Fruit fly (Drosophila melanogaster) whole organism, embryonic: ENCODE results near the gene Pp1alpha-96A.

Experiments
- Adf1 ChIP-seq: fragments of 200-800 bp; sonication (Bioruptor generic); IDR thresholded peaks from 2 replicates; pipeline ENCODE4 v1.3.6; 2022; ENCODE audit warnings: missing biosample characterization, missing genetic modification characterization
- B-H2 ChIP-seq: fragments of 200-800 bp; sonication (Bioruptor generic); optimal IDR thresholded peaks from 2 replicates; lab custom pipeline; 2018; ENCODE audit warnings: missing biosample characterization, mild to moderate bottlenecking, missing genetic modification characterization
- CG11456 ChIP-seq: fragments of 200-800 bp; sonication (Bioruptor generic); IDR thresholded peaks from 3 replicates; pipeline ENCODE4 v1.3.6; 2022; ENCODE audit warnings: missing biosample characterization, missing genetic modification characterization
- CG12071 ChIP-seq: fragments of 200-800 bp; sonication (Bioruptor generic); optimal IDR thresholded peaks from 3 replicates; lab custom pipeline; 2018; ENCODE audit warnings: missing biosample characterization, mild to moderate bottlenecking, missing genetic modification characterization
- CG12299 ChIP-seq: fragments of 200-800 bp; sonication (Bioruptor generic); optimal IDR thresholded peaks from 2 replicates; lab custom pipeline; 2018; ENCODE audit warnings: missing biosample characterization, mild to moderate bottlenecking, missing genetic modification characterization
- CG14667 ChIP-seq: fragments of 200-800 bp; sonication (Bioruptor generic); IDR thresholded peaks from 2 replicates; pipeline ENCODE4 v1.3.6; 2022; ENCODE audit warnings: missing biosample characterization, missing genetic modification characterization
- CG14965 ChIP-seq: fragments of 200-800 bp; sonication (Bioruptor generic); optimal IDR thresholded peaks from 2 replicates; lab custom pipeline; 2016; ENCODE audit warnings: missing biosample characterization, missing genetic modification characterization, borderline replicate concordance
- CG1602 ChIP-seq: fragments of 200-800 bp; sonication (Bioruptor generic); optimal IDR thresholded peaks from 3 replicates; lab custom pipeline; 2016; ENCODE audit warnings: missing biosample characterization, missing genetic modification characterization
- CG17802 ChIP-seq: fragments of 200-800 bp; sonication (Bioruptor generic); optimal IDR thresholded peaks from 2 replicates; lab custom pipeline; 2018; ENCODE audit warnings: missing biosample characterization, mild to moderate bottlenecking, missing genetic modification characterization, moderate library complexity
- CG18599 ChIP-seq: fragments of 200-800 bp; sonication (Bioruptor generic); optimal IDR thresholded peaks from 3 replicates; lab custom pipeline; 2017; ENCODE audit warnings: missing biosample characterization, missing genetic modification characterization, mild to moderate bottlenecking, moderate library complexity, missing genetic modification reagents
- CG2875 ChIP-seq: fragments of 200-800 bp; sonication (Bioruptor generic); optimal IDR thresholded peaks from 2 replicates; lab custom pipeline; 2017; ENCODE audit warnings: missing biosample characterization, mild to moderate bottlenecking, missing genetic modification characterization, missing genetic modification reagents
- CG30403 ChIP-seq: fragments of 200-800 bp; sonication (Bioruptor generic); optimal IDR thresholded peaks from 3 replicates; lab custom pipeline; 2016; ENCODE audit warnings: missing biosample characterization, missing genetic modification characterization
- CG5953 ChIP-seq: fragments of 200-800 bp; sonication (Bioruptor generic); IDR thresholded peaks from 2 replicates; pipeline ENCODE4 v1.3.6; 2022; ENCODE audit warnings: missing biosample characterization, missing genetic modification characterization
- CG6813 ChIP-seq: fragments of 200-800 bp; sonication (Bioruptor generic); optimal IDR thresholded peaks from 2 replicates; lab custom pipeline; 2017; ENCODE audit warnings: missing biosample characterization, missing genetic modification characterization, mild to moderate bottlenecking, moderate library complexity, missing genetic modification reagents
- CG6854 ChIP-seq: fragments of 200-800 bp; sonication (Bioruptor generic); optimal IDR thresholded peaks from 3 replicates; lab custom pipeline; 2017; ENCODE audit warnings: missing biosample characterization, mild to moderate bottlenecking, missing genetic modification characterization
- CG7786 ChIP-seq: fragments of 200-800 bp; sonication (Bioruptor generic); optimal IDR thresholded peaks from 2 replicates; lab custom pipeline; 2016; ENCODE audit warnings: missing biosample characterization, missing genetic modification characterization
- CG8089 ChIP-seq: fragments of 200-800 bp; sonication (Bioruptor generic); optimal IDR thresholded peaks from 3 replicates; lab custom pipeline; 2016; ENCODE audit warnings: missing biosample characterization, missing genetic modification characterization
- CG8388 ChIP-seq: fragments of 200-800 bp; sonication (Bioruptor generic); optimal IDR thresholded peaks from 2 replicates; lab custom pipeline; 2019; ENCODE audit warnings: missing biosample characterization, mild to moderate bottlenecking, missing genetic modification characterization, moderate library complexity
- CG8924 ChIP-seq: fragments of 200-800 bp; optimal IDR thresholded peaks from 3 replicates; lab custom pipeline; 2019; ENCODE audit warnings: missing biosample characterization, mild to moderate bottlenecking, missing genetic modification characterization, moderate library complexity
- CG9609 ChIP-seq: fragments of 200-800 bp; sonication (Bioruptor generic); optimal IDR thresholded peaks from 3 replicates; lab custom pipeline; 2016; ENCODE audit warnings: missing biosample characterization, missing genetic modification characterization
- CTCF ChIP-seq: fragments of 200-800 bp; sonication (Bioruptor generic); optimal IDR thresholded peaks from 2 replicates; lab custom pipeline; 2017; ENCODE audit warnings: missing biosample characterization, mild to moderate bottlenecking, missing genetic modification characterization, moderate library complexity
- Dip3 ChIP-seq: fragments of 200-800 bp; sonication (Bioruptor generic); optimal IDR thresholded peaks from 3 replicates; lab custom pipeline; 2016; ENCODE audit warnings: missing biosample characterization, missing genetic modification characterization
- Doc3 ChIP-seq: fragments of 200-800 bp; sonication (Bioruptor generic); IDR thresholded peaks from 3 replicates; pipeline ENCODE4 v1.3.6; 2022; ENCODE audit warnings: missing biosample characterization, missing genetic modification characterization; ENCODE audit not compliant: partially characterized antibody
- Fer1 ChIP-seq: fragments of 200-800 bp; sonication (Bioruptor generic); optimal IDR thresholded peaks from 2 replicates; lab custom pipeline; 2017; ENCODE audit warnings: missing biosample characterization, mild to moderate bottlenecking, missing genetic modification characterization
- H2.0 ChIP-seq: fragments of 200-800 bp; sonication (Bioruptor generic); IDR thresholded peaks from 2 replicates; pipeline ENCODE4 v1.3.6; 2022; ENCODE audit warnings: missing biosample characterization, missing genetic modification characterization
- HLH3B ChIP-seq: fragments of 200-800 bp; sonication (Bioruptor generic); IDR thresholded peaks from 2 replicates; pipeline ENCODE4 v1.3.6; 2022; ENCODE audit warnings: missing biosample characterization, missing genetic modification characterization
- HmgZ ChIP-seq: fragments of 200-800 bp; sonication (Bioruptor generic); optimal IDR thresholded peaks from 2 replicates; lab custom pipeline; 2018; ENCODE audit warnings: missing biosample characterization, mild to moderate bottlenecking, missing genetic modification characterization
- Hmr ChIP-seq: fragments of 200-800 bp; sonication (Bioruptor generic); optimal IDR thresholded peaks from 3 replicates; lab custom pipeline; 2017; ENCODE audit warnings: mild to moderate bottlenecking, missing biosample characterization, missing genetic modification reagents, missing genetic modification characterization
- Hr78 ChIP-seq, 2 experiments: fragments of 200-800 bp in 1 of 2; fragments of >200 bp in 1 of 2; sonication (Bioruptor generic) in 1 of 2; optimal IDR thresholded peaks; 2 replicates each; lab custom pipeline; 2017 to 2019; ENCODE audit warnings: missing biosample characterization in 2 of 2, missing genetic modification characterization in 2 of 2, mild to moderate bottlenecking in 1 of 2, moderate library complexity in 1 of 2
- MBD-R2 ChIP-seq: fragments of 200-800 bp; sonication (Bioruptor generic); IDR thresholded peaks from 2 replicates; pipeline ENCODE4 v1.3.6; 2022; ENCODE audit warnings: missing biosample characterization, missing genetic modification characterization
- Max ChIP-seq: fragments of 200-800 bp; sonication (Bioruptor generic); optimal IDR thresholded peaks from 2 replicates; lab custom pipeline; 2016; ENCODE audit warnings: missing biosample characterization, mild to moderate bottlenecking, missing genetic modification characterization
- Pdp1 ChIP-seq, 2 experiments: fragments of 200-800 bp; sonication (Bioruptor generic); optimal IDR thresholded peaks; 3 replicates each; lab custom pipeline; 2016; ENCODE audit warnings: missing biosample characterization in 2 of 2, missing genetic modification characterization in 2 of 2, mild to moderate bottlenecking in 1 of 2, moderate library complexity in 1 of 2
- Sox102F ChIP-seq: fragments of 200-800 bp; sonication (Bioruptor generic); optimal IDR thresholded peaks from 2 replicates; lab custom pipeline; 2018; ENCODE audit warnings: missing biosample characterization, mild to moderate bottlenecking, missing genetic modification characterization, moderate library complexity
- Sry-δ ChIP-seq: fragments of 200-800 bp; sonication (Bioruptor generic); optimal IDR thresholded peaks from 2 replicates; lab custom pipeline; 2016; ENCODE audit warnings: missing biosample characterization, missing genetic modification characterization
- bsh ChIP-seq, 2 experiments: fragments of 200-800 bp; sonication (Bioruptor generic); optimal IDR thresholded peaks; 2 replicates each; lab custom pipeline; 2017 to 2018; ENCODE audit warnings: mild to moderate bottlenecking in 2 of 2, missing biosample characterization in 2 of 2, missing genetic modification characterization in 2 of 2, moderate library complexity in 1 of 2
- lab ChIP-seq: fragments of 200-800 bp; sonication (Bioruptor generic); optimal IDR thresholded peaks from 3 replicates; lab custom pipeline; 2017; ENCODE audit warnings: missing biosample characterization, missing genetic modification characterization, mild to moderate bottlenecking, moderate library complexity, missing genetic modification reagents
- otp ChIP-seq: fragments of 200-800 bp; sonication (Bioruptor generic); IDR thresholded peaks from 3 replicates; pipeline ENCODE4, ENCODE4 v1.3.6; 2022; ENCODE audit warnings: missing biosample characterization, missing genetic modification characterization
- psq ChIP-seq: fragments of 200-800 bp; sonication (Bioruptor generic); optimal IDR thresholded peaks from 2 replicates; lab custom pipeline; 2017; ENCODE audit warnings: missing biosample characterization, missing genetic modification characterization
- ranshi ChIP-seq: fragments of 200-800 bp; sonication (Bioruptor generic); IDR thresholded peaks from 2 replicates; pipeline ENCODE4 v1.3.6; 2022; ENCODE audit warnings: missing biosample characterization, missing genetic modification characterization
- sd ChIP-seq: fragments of 200-800 bp; sonication (Bioruptor generic); optimal IDR thresholded peaks from 3 replicates; lab custom pipeline; 2018; ENCODE audit warnings: missing biosample characterization, mild to moderate bottlenecking, missing genetic modification characterization, moderate library complexity
- sens ChIP-seq: fragments of 200-800 bp; sonication (Bioruptor generic); peaks from one replicate; lab custom pipeline; 2016; ENCODE audit warnings: missing biosample characterization, missing genetic modification characterization
- shn ChIP-seq: fragments of 200-800 bp; sonication (Bioruptor generic); optimal IDR thresholded peaks from 3 replicates; lab custom pipeline; 2016; ENCODE audit warnings: missing biosample characterization, missing genetic modification characterization
- sob ChIP-seq: fragments of 200-800 bp; sonication (Bioruptor generic); IDR thresholded peaks from 2 replicates; pipeline ENCODE4 v1.3.6; 2022; ENCODE audit warnings: missing biosample characterization, missing genetic modification characterization
- stc ChIP-seq: fragments of 200-800 bp; sonication (Bioruptor generic); IDR thresholded peaks from 2 replicates; pipeline ENCODE4 v1.3.6; 2022; ENCODE audit warnings: missing biosample characterization, missing genetic modification characterization
- stwl ChIP-seq: fragments of 200-800 bp; sonication (Bioruptor generic); optimal IDR thresholded peaks from 3 replicates; lab custom pipeline; 2018; ENCODE audit warnings: missing biosample characterization, mild to moderate bottlenecking, missing genetic modification characterization, moderate library complexity
- tll ChIP-seq, 2 experiments: fragments of 200-800 bp in 1 of 2; fragments of >200 bp in 1 of 2; sonication (Bioruptor generic) in 1 of 2; optimal IDR thresholded peaks; 2 replicates each; lab custom pipeline; 2017 to 2019; ENCODE audit warnings: missing biosample characterization in 2 of 2, missing genetic modification characterization in 2 of 2, mild to moderate bottlenecking in 1 of 2, moderate library complexity in 1 of 2
- twi ChIP-seq: fragments of 200-800 bp; optimal IDR thresholded peaks from 2 replicates; lab custom pipeline; 2019; ENCODE audit warnings: missing biosample characterization, mild to moderate bottlenecking, missing genetic modification characterization, moderate library complexity
- unpg ChIP-seq: fragments of 200-800 bp; sonication (Bioruptor generic); optimal IDR thresholded peaks from 3 replicates; lab custom pipeline; 2018; ENCODE audit warnings: missing biosample characterization, mild to moderate bottlenecking, missing genetic modification characterization, moderate library complexity

The Pp1alpha-96A gene

DNA sequence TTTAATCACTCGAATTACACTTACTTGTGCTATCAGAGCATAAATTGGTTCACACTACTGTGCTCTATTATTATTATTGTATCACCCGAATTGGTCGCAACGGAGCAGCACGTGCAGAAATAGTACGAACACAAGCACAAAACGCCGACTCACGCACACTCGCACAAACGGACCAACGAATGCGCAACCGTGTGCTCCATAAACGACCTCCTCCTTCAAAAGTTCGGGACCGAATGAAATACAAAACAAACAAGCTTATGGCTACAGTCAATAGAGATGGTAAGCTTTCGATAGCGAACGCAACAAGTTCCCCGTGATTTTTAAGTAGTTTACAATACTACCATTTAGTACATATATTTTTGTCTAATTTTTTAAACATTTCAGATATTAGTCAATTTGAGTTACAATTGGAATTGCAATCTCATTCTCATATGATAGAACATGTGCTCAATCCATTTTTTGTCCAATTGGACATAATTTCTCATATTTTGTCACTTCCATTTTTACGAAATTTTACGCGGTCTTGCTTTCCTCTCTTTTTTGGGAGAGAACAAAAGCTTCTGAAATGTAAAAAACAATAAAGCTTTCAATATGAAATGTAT, 25.7 kb downstream of the Pp1alpha-96A start, which contains the start of gene Cftr (continued):
- no peak for TF ChIP-seq CG30403

dm6 chr3R:24544388-24544787, 26.3 kb downstream of the Pp1alpha-96A start, which contains the start of gene Esyt2:
TSS of gene Esyt2 (plus strand) at chr3R:24544719.
- no peak for TF ChIP-seq CG8089 (GFP tag; lab: Kevin White, UChicago)
- TF ChIP-seq Adf1 (GFP tag; lab: Robert Waterston, UW), result no peak; the same call in 1 of the 2 replicates
- TF ChIP-seq CG14667 (GFP tag; lab: Robert Waterston, UW), result no peak
- TF ChIP-seq Fer1 (GFP tag; lab: Kevin White, UChicago), result peak; percentile 46
- no peak for TF ChIP-seq psq (GFP tag; lab: Kevin White, UChicago)
- peak; percentile 5 for TF ChIP-seq B-H2 (GFP tag; lab: Kevin White, UChicago)
- TF ChIP-seq CG17802, result no peak
- TF ChIP-seq shn (GFP tag; lab: Kevin White, UChicago), result no peak
- TF ChIP-seq stwl (tag; lab: Kevin White, UChicago), result no peak
- peak; percentile 57 for TF ChIP-seq sd (tag; lab: Kevin White, UChicago)
- 0 out of 2 replicates have a peak, but pooled peaks have one; percentile 22 for TF ChIP-seq CG5953 (GFP tag; lab: Robert Waterston, UW)
- peak; percentile 15 for TF ChIP-seq CG8388 (GFP tag; lab: Kevin White, UChicago)
- TF ChIP-seq lab, result peak; percentile 74
- peak; percentile 83 for TF ChIP-seq Hmr (GFP tag; lab: Kevin White, UChicago)
- TF ChIP-seq ranshi, result peak; percentile 48; the same call in 1 of the 2 replicates
- no peak for TF ChIP-seq HmgZ (tag; lab: Kevin White, UChicago)
- peak; percentile 62 for TF ChIP-seq CG18599 (GFP tag; lab: Kevin White, UChicago)
- TF ChIP-seq unpg (GFP tag; lab: Kevin White, UChicago), result peak; percentile 55
- TF ChIP-seq otp (GFP tag; lab: Robert Waterston, UW), result no peak
- peak; percentile 46; the same call in 1 of the 2 replicates for TF ChIP-seq stc
- no peak for TF ChIP-seq twi (tag; lab: Kevin White, UChicago)
- TF ChIP-seq CG7786 (GFP tag; lab: Kevin White, UChicago), result no peak
- TF ChIP-seq CG2875 (GFP tag; lab: Kevin White, UChicago), result no peak
- TF ChIP-seq CG12071 (GFP tag; lab: Kevin White, UChicago), result peak; percentile 33
- no peak for TF ChIP-seq CTCF
- peak; percentile 62 for TF ChIP-seq CG6813 (GFP tag; lab: Kevin White, UChicago)
- peak in 1 of 2 experiments; percentile 13 for TF ChIP-seq bsh (GFP tag; optimal IDR thresholded peaks at IDR 0.05; lab: Kevin White, UChicago)
- no peak for TF ChIP-seq tll (GFP tag; optimal IDR thresholded peaks at IDR 0.05; lab: Kevin White, UChicago)
- TF ChIP-seq sens (GFP tag; lab: Kevin White, UChicago), result peak; percentile 38
- no peak for TF ChIP-seq Max
- TF ChIP-seq Dip3 (GFP tag; lab: Kevin White, UChicago), result no peak
- no peak for TF ChIP-seq CG14965
- TF ChIP-seq CG12299 (tag; lab: Kevin White, UChicago), result peak; percentile 14
- TF ChIP-seq CG11456 (GFP tag; lab: Robert Waterston, UW), result peak; percentile 53; the same call in 2 of the 3 replicates
- TF ChIP-seq HLH3B, result no peak
- no peak for TF ChIP-seq CG1602 (GFP tag; lab: Kevin White, UChicago)
- TF ChIP-seq Sox102F (GFP tag; lab: Kevin White, UChicago), result peak; percentile 55
- peak; percentile 23 for TF ChIP-seq CG8924 (tag; lab: Kevin White, UChicago)
- peak; percentile 48; the same call in 1 of the 2 replicates for TF ChIP-seq MBD-R2 (GFP tag; lab: Robert Waterston, UW)
- no peak for TF ChIP-seq CG9609
- no peak for TF ChIP-seq Doc3 (GFP tag; lab: Robert Waterston, UW)
- peak; percentile 48 for TF ChIP-seq CG6854 (GFP tag; lab: Kevin White, UChicago)
- TF ChIP-seq Sry-δ, result no peak
- TF ChIP-seq sob (GFP tag; lab: Robert Waterston, UW), result peak; percentile 37; the same call in 1 of the 2 replicates
- no peak for TF ChIP-seq Hr78 (GFP tag; optimal IDR thresholded peaks at IDR 0.05; lab: Kevin White, UChicago)
- no peak for TF ChIP-seq Pdp1 (GFP tag; optimal IDR thresholded peaks at IDR 0.05; lab: Kevin White, UChicago)
- peak; percentile 32; the same call in 1 of the 2 replicates for TF ChIP-seq H2.0 (GFP tag; lab: Robert Waterston, UW)
